Worm (Caenorhabditis elegans) whole organism, L2 larva: Measurements from ENCODE around the gene vav-1.
A peak's percentile ranks its signal among the peaks of the same experiment; 100 is the strongest.

Experiments used
- C34F6.9 ChIP-seq: fragments of 150-350 bp; optimal IDR thresholded peaks from 2 replicates; lab custom pipeline; 2014; ENCODE audit warnings: missing biosample characterization, missing genetic modification characterization
- F13H6.1 ChIP-seq: sonication (generic microtip); optimal IDR thresholded peaks from 2 replicates; lab custom pipeline; 2016; ENCODE audit warnings: missing genetic modification characterization, missing compliant biosample characterization
- R02D3.7 ChIP-seq: fragments of 150-350 bp; optimal IDR thresholded peaks from 2 replicates; lab custom pipeline; 2014; ENCODE audit warnings: missing biosample characterization, missing genetic modification characterization
- Y55F3AM.14 ChIP-seq: fragments of 200-800 bp; sonication (Bioruptor generic); optimal IDR thresholded peaks from 2 replicates; lab custom pipeline; 2018; ENCODE audit warnings: mild to moderate bottlenecking, missing genetic modification characterization, missing compliant biosample characterization
- ZK546.5 ChIP-seq: sonication (generic microtip); optimal IDR thresholded peaks from 2 replicates; lab custom pipeline; 2017; ENCODE audit warnings: missing biosample characterization, missing genetic modification characterization
- alr-1 ChIP-seq: fragments of 150-350 bp; optimal IDR thresholded peaks from 2 replicates; lab custom pipeline; 2014; ENCODE audit warnings: missing biosample characterization, missing genetic modification characterization
- aly-2 ChIP-seq: fragments of 150-350 bp; optimal IDR thresholded peaks from 2 replicates; lab custom pipeline; 2014; ENCODE audit warnings: missing biosample characterization, missing genetic modification characterization
- ama-1 ChIP-seq: fragments of 150-350 bp; optimal IDR thresholded peaks from 2 replicates; lab custom pipeline; 2018; ENCODE audit warnings: inconsistent platforms
- blmp-1 ChIP-seq: sonication (generic microtip); optimal IDR thresholded peaks from 2 replicates; lab custom pipeline; 2017; ENCODE audit warnings: missing genetic modification characterization, mild to moderate bottlenecking, missing compliant biosample characterization, antibody characterized with exemption, moderate library complexity; ENCODE audit not compliant: insufficient read depth
- ceh-16 ChIP-seq: fragments of 150-350 bp; optimal IDR thresholded peaks from 2 replicates; lab custom pipeline; 2014; ENCODE audit warnings: missing biosample characterization, missing genetic modification characterization
- ceh-82 ChIP-seq: fragments of 150-350 bp; optimal IDR thresholded peaks from 2 replicates; lab custom pipeline; 2014; ENCODE audit warnings: missing biosample characterization, missing genetic modification characterization
- crh-2 ChIP-seq: sonication (generic microtip); optimal IDR thresholded peaks from 2 replicates; lab custom pipeline; 2017; ENCODE audit warnings: missing biosample characterization, missing genetic modification characterization
- elt-3 ChIP-seq: sonication (generic microtip); optimal IDR thresholded peaks from 2 replicates; lab custom pipeline; 2017; ENCODE audit warnings: missing biosample characterization, missing genetic modification characterization
- fos-1 ChIP-seq: fragments of 150-350 bp; optimal IDR thresholded peaks from 2 replicates; lab custom pipeline; 2014; ENCODE audit warnings: missing biosample characterization, missing genetic modification characterization
- gmeb-1 ChIP-seq: fragments of 150-350 bp; optimal IDR thresholded peaks from 2 replicates; lab custom pipeline; 2014; ENCODE audit warnings: missing biosample characterization, missing genetic modification characterization
- lin-11 ChIP-seq: fragments of 150-350 bp; sonication (generic microtip); optimal IDR thresholded peaks from 2 replicates; lab custom pipeline; 2014; ENCODE audit warnings: missing biosample characterization, missing genetic modification characterization, inconsistent platforms, mixed read lengths
- lin-39 ChIP-seq: fragments of 150-350 bp; optimal IDR thresholded peaks from 2 replicates; lab custom pipeline; 2014; ENCODE audit warnings: missing biosample characterization, missing genetic modification reagents, missing genetic modification characterization
- lsy-2 ChIP-seq, 2 experiments: fragments of 150-350 bp in 1 of 2; sonication (generic microtip) in 1 of 2; optimal IDR thresholded peaks; 2 replicates each; lab custom pipeline; 2014 to 2017; ENCODE audit warnings: missing biosample characterization in 2 of 2, missing genetic modification characterization in 2 of 2
- mab-5 ChIP-seq: fragments of 150-350 bp; optimal IDR thresholded peaks from 2 replicates; lab custom pipeline; 2014; ENCODE audit warnings: missing biosample characterization, missing genetic modification characterization
- mdl-1 ChIP-seq, 2 experiments: fragments of 150-350 bp in 1 of 2; sonication (generic microtip) in 1 of 2; optimal IDR thresholded peaks; 2 replicates each; lab custom pipeline; 2017; ENCODE audit warnings: missing biosample characterization in 2 of 2, missing genetic modification characterization in 2 of 2
- nhr-11 ChIP-seq: fragments of 150-350 bp; optimal IDR thresholded peaks from 2 replicates; lab custom pipeline; 2014; ENCODE audit warnings: missing biosample characterization, missing genetic modification characterization
- nhr-12 ChIP-seq: fragments of 150-350 bp; optimal IDR thresholded peaks from 2 replicates; lab custom pipeline; 2014; ENCODE audit warnings: missing biosample characterization, missing genetic modification characterization
- nhr-129 ChIP-seq: fragments of 150-350 bp; optimal IDR thresholded peaks from 2 replicates; lab custom pipeline; 2014; ENCODE audit warnings: missing biosample characterization, missing genetic modification characterization
- nhr-21 ChIP-seq: fragments of 150-350 bp; optimal IDR thresholded peaks from 2 replicates; lab custom pipeline; 2014; ENCODE audit warnings: missing biosample characterization, missing genetic modification characterization
- nhr-23 ChIP-seq: fragments of 150-350 bp; optimal IDR thresholded peaks from 2 replicates; lab custom pipeline; 2014; ENCODE audit warnings: missing biosample characterization, missing genetic modification reagents, missing genetic modification characterization
- nhr-25 ChIP-seq: fragments of 150-350 bp; sonication (generic microtip); optimal IDR thresholded peaks from 3 replicates; lab custom pipeline; 2014; ENCODE audit warnings: missing biosample characterization, missing genetic modification characterization
- nhr-77 ChIP-seq: fragments of 150-350 bp; optimal IDR thresholded peaks from 2 replicates; lab custom pipeline; 2014; ENCODE audit warnings: missing biosample characterization, missing genetic modification characterization
- peb-1 ChIP-seq: fragments of 150-350 bp; optimal IDR thresholded peaks from 2 replicates; lab custom pipeline; 2014; ENCODE audit warnings: missing biosample characterization, missing genetic modification characterization
- sem-4 ChIP-seq: fragments of 150-350 bp; optimal IDR thresholded peaks from 2 replicates; lab custom pipeline; 2014; ENCODE audit warnings: missing biosample characterization, missing genetic modification reagents, missing genetic modification characterization
- sma-3 ChIP-seq: sonication (generic microtip); optimal IDR thresholded peaks from 2 replicates; lab custom pipeline; 2016; ENCODE audit warnings: missing genetic modification reagents, missing genetic modification characterization, missing compliant biosample characterization
- sma-9 ChIP-seq, 2 experiments: fragments of 150-350 bp in 1 of 2; sonication (generic microtip) in 1 of 2; optimal IDR thresholded peaks; 2 replicates each; lab custom pipeline; 2014 to 2016; ENCODE audit warnings: missing genetic modification characterization in 2 of 2, mild to moderate bottlenecking in 1 of 2, missing biosample characterization in 1 of 2, missing compliant biosample characterization in 1 of 2, missing genetic modification reagents in 1 of 2, moderate library complexity in 1 of 2
- snpc-4 ChIP-seq: fragments of 150-350 bp; optimal IDR thresholded peaks from 2 replicates; lab custom pipeline; 2014; ENCODE audit warnings: missing biosample characterization, missing genetic modification characterization
- unc-39 ChIP-seq: fragments of 150-350 bp; optimal IDR thresholded peaks from 2 replicates; lab custom pipeline; 2014; ENCODE audit warnings: missing biosample characterization, missing genetic modification characterization
- unc-55 ChIP-seq: fragments of 150-350 bp; sonication (generic microtip); optimal IDR thresholded peaks from 3 replicates; lab custom pipeline; 2014; ENCODE audit warnings: missing biosample characterization, missing genetic modification reagents, missing genetic modification characterization
- unc-62 ChIP-seq: fragments of 150-350 bp; optimal IDR thresholded peaks from 2 replicates; lab custom pipeline; 2014; ENCODE audit warnings: missing biosample characterization, missing genetic modification reagents, missing genetic modification characterization
- ztf-1 ChIP-seq: fragments of 200-800 bp; sonication (Bioruptor generic); conservative IDR thresholded peaks from 2 replicates; pipeline ENCODE4 v1.3.6; 2022; ENCODE audit warnings: missing genetic modification characterization, missing compliant biosample characterization
- ztf-11 ChIP-seq: sonication (generic microtip); optimal IDR thresholded peaks from 2 replicates; lab custom pipeline; 2017; ENCODE audit warnings: missing biosample characterization, missing genetic modification characterization

vav-1 gene

ce11 chrX:9268373-9268772 lies 36.4 kb upstream of the vav-1 start:
- no peak for TF ChIP-seq lin-39
- TF ChIP-seq Y55F3AM.14 (GFP tag; lab: Kevin White, UChicago), result no peak
- no peak for TF ChIP-seq peb-1 (tag; lab: Kevin White, UChicago)
- TF ChIP-seq R02D3.7 (tag; lab: Kevin White, UChicago), result no peak
- TF ChIP-seq nhr-11, result no peak
- TF ChIP-seq unc-55 (GFP tag; lab: Kevin White, UChicago), result no peak
- TF ChIP-seq, all 48 proteins: peak for 0

ce11 chrX:9266512-9266911 lies 34.6 kb upstream of the vav-1 start:
- TF ChIP-seq nhr-12 (tag; lab: Kevin White, UChicago) (no peak), ZK546.5 (tag; lab: Kevin White, UChicago) (no peak), aly-2 (tag; lab: Kevin White, UChicago) (no peak), fos-1 (peak; percentile 52)

ce11 chrX:9264636-9265035 lies 32.7 kb upstream of the vav-1 start:
- TF ChIP-seq ztf-1 (GFP tag; lab: Robert Waterston, UW) (no peak), blmp-1 (tag; lab: Kevin White, UChicago) (no peak), Y55F3AM.14 (GFP tag; lab: Kevin White, UChicago) (peak; percentile 24), lin-39 (no peak), sma-3 (GFP tag; lab: Kevin White, UChicago) (peak; percentile 12), mdl-1 (tag; optimal IDR thresholded peaks at IDR 0.05; lab: Kevin White, UChicago) (peak in 1 of 2 experiments; percentile 46), lsy-2 (tag; optimal IDR thresholded peaks at IDR 0.05; lab: Kevin White, UChicago) (peak in 1 of 2 experiments; percentile 41), unc-39 (no peak), nhr-23 (tag; lab: Kevin White, UChicago) (no peak), nhr-129 (tag; lab: Kevin White, UChicago) (peak; percentile 29), gmeb-1 (tag; lab: Kevin White, UChicago) (peak; percentile 30), ama-1 (lab: Kevin White, UChicago) (no peak), fos-1 (peak; percentile 77), nhr-11 (no peak), nhr-21 (tag; lab: Kevin White, UChicago) (no peak), sma-9 (GFP tag; optimal IDR thresholded peaks at IDR 0.05; lab: Kevin White, UChicago) (peak; percentile 89), sma-9 (tag; optimal IDR thresholded peaks at IDR 0.05; lab: Kevin White, UChicago) (no peak), ceh-16 (tag; lab: Kevin White, UChicago) (no peak), crh-2 (tag; lab: Kevin White, UChicago) (peak; percentile 55), F13H6.1 (peak; percentile 76), elt-3 (tag; lab: Kevin White, UChicago) (no peak)

- TF ChIP-seq lin-11 (tag; lab: Kevin White, UChicago) (no peak), mab-5 (no peak), ceh-82 (no peak), unc-55 (GFP tag; lab: Kevin White, UChicago) (no peak), lin-39 (no peak), nhr-77 (tag; lab: Kevin White, UChicago) (no peak), unc-62 (GFP tag; lab: Kevin White, UChicago) (no peak), nhr-25 (tag; lab: Kevin White, UChicago) (no peak), R02D3.7 (tag; lab: Kevin White, UChicago) (no peak), sem-4 (tag; lab: Kevin White, UChicago) (no peak), ama-1 (lab: Kevin White, UChicago) (no peak), alr-1 (tag; lab: Kevin White, UChicago) (no peak), snpc-4 (tag; lab: Kevin White, UChicago) (no peak), ztf-11 (no peak), mdl-1 (tag; optimal IDR thresholded peaks at IDR 0.05; lab: Kevin White, UChicago) (no peak), C34F6.9 (no peak)
Measured at ce11 chrX:9264231-9264630, 32.3 kb upstream of the vav-1 start, which contains the start of gene F18G5.6. Gene F18G5.6, minus strand, starts transcription at chrX:9264331.
